Worm (Caenorhabditis elegans): ENCODE results near the gene srh-109.

The srh-109 gene

DNA sequence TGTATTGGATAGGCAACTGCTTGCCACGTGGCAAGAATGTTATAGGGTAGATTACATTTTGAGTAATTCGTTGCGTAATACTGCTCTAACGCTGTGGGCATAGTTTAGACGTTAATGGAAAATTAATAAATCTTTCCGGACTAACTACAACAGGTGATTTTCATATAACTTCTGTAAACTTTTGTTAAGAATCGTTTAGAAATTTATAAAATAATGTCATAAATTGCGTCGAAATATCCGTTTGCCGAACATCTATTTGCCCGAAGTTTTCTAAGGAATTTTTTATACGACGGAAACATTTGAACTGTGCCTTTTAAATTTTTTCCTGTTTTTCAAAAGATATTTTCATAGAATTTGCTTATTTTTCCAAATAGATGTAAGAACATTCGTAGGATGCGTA lies 5.9 kb upstream of the srh-109 start, which contains the start of gene srh-112:
srh-112 (minus strand) TSS at position 101 of the 400 bp plus-strand sequence.
- TF ChIP-seq ZK337.2 (GFP tag; IDR thresholded peaks at IDR 0.05) (no peak), aha-1 (tag) (peak; percentile 16)

DNA sequence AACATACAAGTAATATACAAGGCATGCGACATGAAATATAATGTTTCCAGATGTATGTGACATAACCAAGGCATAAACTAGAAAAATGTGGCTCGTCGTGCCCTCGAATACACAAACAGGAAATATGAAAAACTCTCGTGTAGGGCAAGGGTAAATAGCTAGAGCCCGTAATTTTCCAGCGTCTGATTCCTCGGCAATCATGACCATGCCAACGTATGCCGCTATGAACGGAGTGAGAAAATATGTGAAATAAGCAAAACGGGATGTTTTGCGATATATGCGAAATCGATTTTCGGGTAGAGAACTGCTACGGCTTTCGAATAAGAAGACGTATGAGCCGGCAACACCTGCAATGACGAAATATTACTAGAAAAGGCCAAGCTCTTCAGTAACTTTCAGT lies 5.1 kb upstream of the srh-109 start, which contains the start of gene scl-25:
scl-25 (plus strand) TSS at position 301 of the 400 bp plus-strand sequence.
- no peak for TF ChIP-seq nhr-6 (tag; optimal IDR thresholded peaks at IDR 0.05)
- TF ChIP-seq unc-62 (GFP tag; optimal IDR thresholded peaks at IDR 0.05 in 1 of 2), result peak in 1 of 2 experiments; percentile 47
- no peak for TF ChIP-seq unc-62 (tag; optimal IDR thresholded peaks at IDR 0.05)

ce11 chrV:17223305-17223704 lies 3.1 kb upstream of the srh-109 start, which contains the start of gene srh-252:
srh-252 (minus strand) TSS chrV:17223405.
- TF ChIP-seq hmg-1.1 (GFP tag; IDR thresholded peaks at IDR 0.05), result no peak
- TF ChIP-seq mes-2 (tag; optimal IDR thresholded peaks at IDR 0.05; ENCODE audit: poor library complexity, severe bottlenecking), result no peak
- no peak for TF ChIP-seq dmd-8 (GFP tag; IDR thresholded peaks at IDR 0.05)
- no peak for TF ChIP-seq dmd-9 (GFP tag; IDR thresholded peaks at IDR 0.05)
- TF ChIP-seq R02D3.7 (tag; optimal IDR thresholded peaks at IDR 0.05), result no peak
- TF ChIP-seq dve-1 (tag; optimal IDR thresholded peaks at IDR 0.05; ENCODE audit: insufficient read depth), result no peak
- no peak for TF ChIP-seq ceh-82 (tag; optimal IDR thresholded peaks at IDR 0.05)
- TF ChIP-seq lin-1 (GFP tag; IDR thresholded peaks at IDR 0.05), result no peak
- TF ChIP-seq ceh-44 (GFP tag; IDR thresholded peaks at IDR 0.05), result no peak
- no peak for TF ChIP-seq ama-1 (optimal IDR thresholded peaks at IDR 0.05)
- TF ChIP-seq mep-1 (tag; optimal IDR thresholded peaks at IDR 0.05), result no peak
- no peak for TF ChIP-seq ces-1 (GFP tag; optimal IDR thresholded peaks at IDR 0.05)
- TF ChIP-seq nhr-10 (tag; optimal IDR thresholded peaks at IDR 0.05), result no peak
- no peak for TF ChIP-seq T20F7.1 (GFP tag; optimal IDR thresholded peaks at IDR 0.05)
- no peak for TF ChIP-seq madf-5 (GFP tag; IDR thresholded peaks at IDR 0.05)
- TF ChIP-seq vab-7 (GFP tag; IDR thresholded peaks at IDR 0.05), result no peak
- TF ChIP-seq hlh-30 (tag; optimal IDR thresholded peaks at IDR 0.05; ENCODE audit: insufficient read depth), result no peak

DNA sequence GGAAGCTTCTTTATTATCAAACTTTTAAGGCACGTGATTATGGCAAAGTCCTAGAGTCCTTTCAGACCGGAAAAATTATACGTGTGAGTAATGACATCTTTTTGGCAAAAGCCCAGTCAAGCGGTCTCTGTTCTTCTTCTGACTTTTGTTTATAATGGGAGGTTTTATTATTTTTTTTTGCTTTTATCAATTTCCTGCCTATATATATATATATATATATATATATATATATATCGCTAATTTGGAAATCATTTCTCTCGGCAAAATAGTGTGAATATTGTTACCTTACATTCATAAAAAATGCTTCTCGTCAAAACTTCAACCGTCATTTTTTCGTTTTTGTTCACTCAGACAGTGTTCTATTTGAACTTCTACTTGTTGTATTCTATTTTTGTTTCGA lies 2.6 kb downstream of the srh-109 start, which contains the start of gene srbc-62:
srbc-62 (plus strand) TSS at position 301 of the 400 bp plus-strand sequence.
- no peak for TF ChIP-seq nhr-76 (tag; optimal IDR thresholded peaks at IDR 0.05)

- TF ChIP-seq madf-5 (GFP tag; IDR thresholded peaks at IDR 0.05) (0 out of 4 replicates have a peak, but pooled peaks of 1 of the 2 experiments have one; percentile 12), pha-4 (GFP tag; IDR thresholded peaks at IDR 0.05) (no peak), pha-4 (tag; optimal IDR thresholded peaks at IDR 0.05) (no peak), hif-1 (tag; optimal IDR thresholded peaks at IDR 0.05) (no peak), zip-11 (GFP tag; IDR thresholded peaks at IDR 0.05) (no peak)
Observed at ce11 chrV:17215602-17216001, 4.6 kb downstream of the srh-109 start.

- TF ChIP-seq hif-1 (tag; optimal IDR thresholded peaks at IDR 0.05), result no peak
- no peak for TF ChIP-seq lin-38 (GFP tag; IDR thresholded peaks at IDR 0.05)
- no peak for TF ChIP-seq T26A8.4 (GFP tag; IDR thresholded peaks at IDR 0.05)
- TF ChIP-seq mxl-3 (GFP tag; optimal IDR thresholded peaks at IDR 0.05), result no peak
- TF ChIP-seq nhr-48 (tag; optimal IDR thresholded peaks at IDR 0.05), result no peak
- TF ChIP-seq T20F7.1 (GFP tag; optimal IDR thresholded peaks at IDR 0.05), result no peak
- no peak for TF ChIP-seq F10B5.3 (tag; optimal IDR thresholded peaks at IDR 0.05)
- TF ChIP-seq egl-27 (tag; optimal IDR thresholded peaks at IDR 0.05), result no peak
- no peak for TF ChIP-seq madf-5 (GFP tag; IDR thresholded peaks at IDR 0.05)
- no peak for TF ChIP-seq nhr-25 (tag; optimal IDR thresholded peaks at IDR 0.05; ENCODE audit: borderline replicate concordance, insufficient read depth)
- no peak for TF ChIP-seq F44E2.7 (GFP tag; IDR thresholded peaks at IDR 0.05)
- TF ChIP-seq lin-39 (tag; optimal IDR thresholded peaks at IDR 0.05), result no peak
- no peak for TF ChIP-seq tra-1 (GFP tag; IDR thresholded peaks at IDR 0.05)
- TF ChIP-seq ceh-28 (tag; optimal IDR thresholded peaks at IDR 0.05), result no peak
- TF ChIP-seq lsy-2 (tag; optimal IDR thresholded peaks at IDR 0.05), result no peak
- TF ChIP-seq nhr-102 (tag; optimal IDR thresholded peaks at IDR 0.05), result no peak
- TF ChIP-seq zip-11 (GFP tag; IDR thresholded peaks at IDR 0.05), result no peak
- TF ChIP-seq egl-43 (GFP tag; IDR thresholded peaks at IDR 0.05), result no peak
- TF ChIP-seq snpc-4 (tag; optimal IDR thresholded peaks at IDR 0.05), result no peak
Observed at ce11 chrV:17212743-17213142, 7.5 kb downstream of the srh-109 start, which contains the start of gene srh-113. srh-113 (plus strand) TSS chrV:17213043.

Data from whole organism, L4 larva.